Worm (Caenorhabditis elegans) whole organism, L2 larva: ENCODE data around the gene tag-267.

ENCODE experiments used
- C34F6.9 ChIP-seq: fragments of 150-350 bp; optimal IDR thresholded peaks from 2 replicates; lab custom pipeline; 2014; ENCODE audit warnings: missing biosample characterization, missing genetic modification characterization
- F13H6.1 ChIP-seq: sonication (generic microtip); optimal IDR thresholded peaks from 2 replicates; lab custom pipeline; 2016; ENCODE audit warnings: missing genetic modification characterization, missing compliant biosample characterization
- R02D3.7 ChIP-seq: fragments of 150-350 bp; optimal IDR thresholded peaks from 2 replicates; lab custom pipeline; 2014; ENCODE audit warnings: missing biosample characterization, missing genetic modification characterization
- Y55F3AM.14 ChIP-seq: fragments of 200-800 bp; sonication (Bioruptor generic); optimal IDR thresholded peaks from 2 replicates; lab custom pipeline; 2018; ENCODE audit warnings: mild to moderate bottlenecking, missing genetic modification characterization, missing compliant biosample characterization
- ZK546.5 ChIP-seq: sonication (generic microtip); optimal IDR thresholded peaks from 2 replicates; lab custom pipeline; 2017; ENCODE audit warnings: missing biosample characterization, missing genetic modification characterization
- alr-1 ChIP-seq: fragments of 150-350 bp; optimal IDR thresholded peaks from 2 replicates; lab custom pipeline; 2014; ENCODE audit warnings: missing biosample characterization, missing genetic modification characterization
- aly-2 ChIP-seq: fragments of 150-350 bp; optimal IDR thresholded peaks from 2 replicates; lab custom pipeline; 2014; ENCODE audit warnings: missing biosample characterization, missing genetic modification characterization
- ama-1 ChIP-seq: fragments of 150-350 bp; optimal IDR thresholded peaks from 2 replicates; lab custom pipeline; 2018; ENCODE audit warnings: inconsistent platforms
- blmp-1 ChIP-seq: sonication (generic microtip); optimal IDR thresholded peaks from 2 replicates; lab custom pipeline; 2017; ENCODE audit warnings: missing genetic modification characterization, mild to moderate bottlenecking, missing compliant biosample characterization, antibody characterized with exemption, moderate library complexity; ENCODE audit not compliant: insufficient read depth
- ceh-16 ChIP-seq: fragments of 150-350 bp; optimal IDR thresholded peaks from 2 replicates; lab custom pipeline; 2014; ENCODE audit warnings: missing biosample characterization, missing genetic modification characterization
- ceh-82 ChIP-seq: fragments of 150-350 bp; optimal IDR thresholded peaks from 2 replicates; lab custom pipeline; 2014; ENCODE audit warnings: missing biosample characterization, missing genetic modification characterization
- crh-2 ChIP-seq: sonication (generic microtip); optimal IDR thresholded peaks from 2 replicates; lab custom pipeline; 2017; ENCODE audit warnings: missing biosample characterization, missing genetic modification characterization
- dmd-4 ChIP-seq: sonication (generic microtip); optimal IDR thresholded peaks from 2 replicates; lab custom pipeline; 2017; ENCODE audit warnings: missing biosample characterization, missing genetic modification characterization
- elt-1 ChIP-seq: fragments of 150-350 bp; optimal IDR thresholded peaks from 2 replicates; lab custom pipeline; 2014; ENCODE audit warnings: missing biosample characterization, missing genetic modification characterization
- elt-3 ChIP-seq: sonication (generic microtip); optimal IDR thresholded peaks from 2 replicates; lab custom pipeline; 2017; ENCODE audit warnings: missing biosample characterization, missing genetic modification characterization
- fos-1 ChIP-seq: fragments of 150-350 bp; optimal IDR thresholded peaks from 2 replicates; lab custom pipeline; 2014; ENCODE audit warnings: missing biosample characterization, missing genetic modification characterization
- gmeb-1 ChIP-seq: fragments of 150-350 bp; optimal IDR thresholded peaks from 2 replicates; lab custom pipeline; 2014; ENCODE audit warnings: missing biosample characterization, missing genetic modification characterization
- lin-11 ChIP-seq: fragments of 150-350 bp; sonication (generic microtip); optimal IDR thresholded peaks from 2 replicates; lab custom pipeline; 2014; ENCODE audit warnings: missing biosample characterization, missing genetic modification characterization, inconsistent platforms, mixed read lengths
- lin-13 ChIP-seq: fragments of 150-350 bp; optimal IDR thresholded peaks from 2 replicates; lab custom pipeline; 2014; ENCODE audit warnings: missing biosample characterization, missing genetic modification reagents, missing genetic modification characterization
- lsy-2 ChIP-seq, 2 experiments: fragments of 150-350 bp in 1 of 2; sonication (generic microtip) in 1 of 2; optimal IDR thresholded peaks; 2 replicates each; lab custom pipeline; 2014 to 2017; ENCODE audit warnings: missing biosample characterization in 2 of 2, missing genetic modification characterization in 2 of 2
- mab-5 ChIP-seq: fragments of 150-350 bp; optimal IDR thresholded peaks from 2 replicates; lab custom pipeline; 2014; ENCODE audit warnings: missing biosample characterization, missing genetic modification characterization
- mbf-1 ChIP-seq: sonication (generic microtip); optimal IDR thresholded peaks from 2 replicates; lab custom pipeline; 2017; ENCODE audit warnings: missing biosample characterization, missing genetic modification characterization
- mdl-1 ChIP-seq, 2 experiments: fragments of 150-350 bp in 1 of 2; sonication (generic microtip) in 1 of 2; optimal IDR thresholded peaks; 2 replicates each; lab custom pipeline; 2017; ENCODE audit warnings: missing biosample characterization in 2 of 2, missing genetic modification characterization in 2 of 2
- nhr-10 ChIP-seq: sonication (generic microtip); optimal IDR thresholded peaks from 2 replicates; lab custom pipeline; 2017; ENCODE audit warnings: missing biosample characterization, missing genetic modification characterization
- nhr-11 ChIP-seq: fragments of 150-350 bp; optimal IDR thresholded peaks from 2 replicates; lab custom pipeline; 2014; ENCODE audit warnings: missing biosample characterization, missing genetic modification characterization
- nhr-12 ChIP-seq: fragments of 150-350 bp; optimal IDR thresholded peaks from 2 replicates; lab custom pipeline; 2014; ENCODE audit warnings: missing biosample characterization, missing genetic modification characterization
- nhr-129 ChIP-seq: fragments of 150-350 bp; optimal IDR thresholded peaks from 2 replicates; lab custom pipeline; 2014; ENCODE audit warnings: missing biosample characterization, missing genetic modification characterization
- nhr-21 ChIP-seq: fragments of 150-350 bp; optimal IDR thresholded peaks from 2 replicates; lab custom pipeline; 2014; ENCODE audit warnings: missing biosample characterization, missing genetic modification characterization
- nhr-23 ChIP-seq: fragments of 150-350 bp; optimal IDR thresholded peaks from 2 replicates; lab custom pipeline; 2014; ENCODE audit warnings: missing biosample characterization, missing genetic modification reagents, missing genetic modification characterization
- nhr-237 ChIP-seq: fragments of 150-350 bp; optimal IDR thresholded peaks from 2 replicates; lab custom pipeline; 2014; ENCODE audit warnings: missing biosample characterization, missing genetic modification characterization
- nhr-25 ChIP-seq: fragments of 150-350 bp; sonication (generic microtip); optimal IDR thresholded peaks from 3 replicates; lab custom pipeline; 2014; ENCODE audit warnings: missing biosample characterization, missing genetic modification characterization
- nhr-6 ChIP-seq: fragments of 150-350 bp; optimal IDR thresholded peaks from 2 replicates; lab custom pipeline; 2014; ENCODE audit warnings: missing biosample characterization, missing genetic modification characterization
- nhr-77 ChIP-seq: fragments of 150-350 bp; optimal IDR thresholded peaks from 2 replicates; lab custom pipeline; 2014; ENCODE audit warnings: missing biosample characterization, missing genetic modification characterization
- peb-1 ChIP-seq: fragments of 150-350 bp; optimal IDR thresholded peaks from 2 replicates; lab custom pipeline; 2014; ENCODE audit warnings: missing biosample characterization, missing genetic modification characterization
- sem-4 ChIP-seq: fragments of 150-350 bp; optimal IDR thresholded peaks from 2 replicates; lab custom pipeline; 2014; ENCODE audit warnings: missing biosample characterization, missing genetic modification reagents, missing genetic modification characterization
- skn-1 ChIP-seq: sonication (generic microtip); optimal IDR thresholded peaks from 2 replicates; lab custom pipeline; 2017; ENCODE audit warnings: missing biosample characterization, missing genetic modification characterization
- sma-3 ChIP-seq: sonication (generic microtip); optimal IDR thresholded peaks from 2 replicates; lab custom pipeline; 2016; ENCODE audit warnings: missing genetic modification reagents, missing genetic modification characterization, missing compliant biosample characterization
- sma-9 ChIP-seq, 2 experiments: fragments of 150-350 bp in 1 of 2; sonication (generic microtip) in 1 of 2; optimal IDR thresholded peaks; 2 replicates each; lab custom pipeline; 2014 to 2016; ENCODE audit warnings: missing genetic modification characterization in 2 of 2, mild to moderate bottlenecking in 1 of 2, missing biosample characterization in 1 of 2, missing compliant biosample characterization in 1 of 2, missing genetic modification reagents in 1 of 2, moderate library complexity in 1 of 2
- snpc-4 ChIP-seq: fragments of 150-350 bp; optimal IDR thresholded peaks from 2 replicates; lab custom pipeline; 2014; ENCODE audit warnings: missing biosample characterization, missing genetic modification characterization
- unc-39 ChIP-seq: fragments of 150-350 bp; optimal IDR thresholded peaks from 2 replicates; lab custom pipeline; 2014; ENCODE audit warnings: missing biosample characterization, missing genetic modification characterization
- unc-55 ChIP-seq: fragments of 150-350 bp; sonication (generic microtip); optimal IDR thresholded peaks from 3 replicates; lab custom pipeline; 2014; ENCODE audit warnings: missing biosample characterization, missing genetic modification reagents, missing genetic modification characterization
- unc-62 ChIP-seq: fragments of 150-350 bp; optimal IDR thresholded peaks from 2 replicates; lab custom pipeline; 2014; ENCODE audit warnings: missing biosample characterization, missing genetic modification reagents, missing genetic modification characterization
- zag-1 ChIP-seq: fragments of 150-350 bp; optimal IDR thresholded peaks from 2 replicates; lab custom pipeline; 2014; ENCODE audit warnings: missing biosample characterization, missing genetic modification characterization
- ztf-1 ChIP-seq: fragments of 200-800 bp; sonication (Bioruptor generic); conservative IDR thresholded peaks from 2 replicates; pipeline ENCODE4 v1.3.6; 2022; ENCODE audit warnings: missing genetic modification characterization, missing compliant biosample characterization
- ztf-11 ChIP-seq: sonication (generic microtip); optimal IDR thresholded peaks from 2 replicates; lab custom pipeline; 2017; ENCODE audit warnings: missing biosample characterization, missing genetic modification characterization
- ztf-4 ChIP-seq: fragments of 150-350 bp; optimal IDR thresholded peaks from 2 replicates; lab custom pipeline; 2014; ENCODE audit warnings: missing biosample characterization, missing genetic modification characterization

The tag-267 gene

ce11 chrIII:640198-640803 lies at the start of gene tag-267, which contains the start of gene tag-266:
TSS of gene tag-267 (plus strand) at chrIII:640790.
TSS of gene tag-266 (minus strand) at chrIII:640226.
- no peak for TF ChIP-seq nhr-6 (tag; lab: Kevin White, UChicago)
- TF ChIP-seq snpc-4: peak; percentile 13
- TF ChIP-seq zag-1 (tag; lab: Kevin White, UChicago): peak; percentile 15
- TF ChIP-seq Y55F3AM.14 (GFP tag; lab: Kevin White, UChicago): peak; percentile 32
- TF ChIP-seq nhr-23: no peak
- TF ChIP-seq nhr-25: peak; percentile 49
- TF ChIP-seq gmeb-1 (tag; lab: Kevin White, UChicago): peak; percentile 52
- TF ChIP-seq skn-1 (tag; lab: Kevin White, UChicago): no peak
- peak; percentile 92 for TF ChIP-seq unc-55 (GFP tag; lab: Kevin White, UChicago)
- peak; percentile 4 for TF ChIP-seq nhr-21 (tag; lab: Kevin White, UChicago)
- TF ChIP-seq nhr-12 (tag; lab: Kevin White, UChicago): no peak
- peak; percentile 56 to 82 for TF ChIP-seq lsy-2 (tag; optimal IDR thresholded peaks at IDR 0.05; lab: Kevin White, UChicago)
- TF ChIP-seq mdl-1 (tag; optimal IDR thresholded peaks at IDR 0.05; lab: Kevin White, UChicago): peak in 1 of 2 experiments; percentile 12
- TF ChIP-seq lin-13 (GFP tag; lab: Kevin White, UChicago): peak; percentile 9
- no peak for TF ChIP-seq ZK546.5 (tag; lab: Kevin White, UChicago)
- peak; percentile 49 for TF ChIP-seq nhr-129 (tag; lab: Kevin White, UChicago)
- peak; percentile 83 for TF ChIP-seq sma-3 (GFP tag; lab: Kevin White, UChicago)
- TF ChIP-seq C34F6.9: peak; percentile 90
- peak; percentile 81 for TF ChIP-seq crh-2 (tag; lab: Kevin White, UChicago)
- no peak for TF ChIP-seq ceh-16 (tag; lab: Kevin White, UChicago)
- TF ChIP-seq sma-9 (GFP tag; optimal IDR thresholded peaks at IDR 0.05; lab: Kevin White, UChicago): no peak
- no peak for TF ChIP-seq sma-9 (tag; optimal IDR thresholded peaks at IDR 0.05; lab: Kevin White, UChicago)
- TF ChIP-seq unc-39 (tag; lab: Kevin White, UChicago): no peak
- TF ChIP-seq F13H6.1 (tag; lab: Kevin White, UChicago): peak; percentile 66
- TF ChIP-seq fos-1 (tag; lab: Kevin White, UChicago): peak; percentile 59
- no peak for TF ChIP-seq elt-3 (tag; lab: Kevin White, UChicago)

- TF ChIP-seq Y55F3AM.14 (GFP tag; lab: Kevin White, UChicago): peak; percentile 7
- no peak for TF ChIP-seq aly-2 (tag; lab: Kevin White, UChicago)
- TF ChIP-seq R02D3.7 (tag; lab: Kevin White, UChicago): no peak
- TF ChIP-seq blmp-1: no peak
Measured at ce11 chrIII:595449-595848, 45.1 kb upstream of the tag-267 start.

- TF ChIP-seq fos-1 (tag; lab: Kevin White, UChicago): peak; percentile 60
- TF ChIP-seq ztf-11 (tag; lab: Kevin White, UChicago): no peak
- no peak for TF ChIP-seq nhr-21 (tag; lab: Kevin White, UChicago)
- no peak for TF ChIP-seq unc-62 (GFP tag; lab: Kevin White, UChicago)
- no peak for TF ChIP-seq nhr-12 (tag; lab: Kevin White, UChicago)
- no peak for TF ChIP-seq nhr-6 (tag; lab: Kevin White, UChicago)
- no peak for TF ChIP-seq ztf-1 (GFP tag; lab: Robert Waterston, UW)
- TF ChIP-seq sma-9 (GFP tag; optimal IDR thresholded peaks at IDR 0.05; lab: Kevin White, UChicago): peak; percentile 38
- TF ChIP-seq sma-9 (tag; optimal IDR thresholded peaks at IDR 0.05; lab: Kevin White, UChicago): no peak
- no peak for TF ChIP-seq unc-39 (tag; lab: Kevin White, UChicago)
- no peak for TF ChIP-seq sma-3 (GFP tag; lab: Kevin White, UChicago)
- TF ChIP-seq nhr-10: no peak
- peak; percentile 82 for TF ChIP-seq C34F6.9
- TF ChIP-seq R02D3.7 (tag; lab: Kevin White, UChicago): no peak
- TF ChIP-seq aly-2 (tag; lab: Kevin White, UChicago): no peak
- TF ChIP-seq mbf-1 (tag; lab: Kevin White, UChicago): no peak
- no peak for TF ChIP-seq elt-1 (tag; lab: Kevin White, UChicago)
- no peak for TF ChIP-seq peb-1 (tag; lab: Kevin White, UChicago)
- no peak for TF ChIP-seq nhr-237 (tag; lab: Kevin White, UChicago)
- peak; percentile 5 to 66 for TF ChIP-seq lsy-2 (tag; optimal IDR thresholded peaks at IDR 0.05; lab: Kevin White, UChicago)
- TF ChIP-seq skn-1 (tag; lab: Kevin White, UChicago): no peak
- TF ChIP-seq nhr-77 (tag; lab: Kevin White, UChicago): no peak
- no peak for TF ChIP-seq nhr-11 (tag; lab: Kevin White, UChicago)
- no peak for TF ChIP-seq ama-1
- TF ChIP-seq mdl-1 (tag; optimal IDR thresholded peaks at IDR 0.05; lab: Kevin White, UChicago): peak; percentile 38 to 55
- TF ChIP-seq ZK546.5 (tag; lab: Kevin White, UChicago): no peak
- no peak for TF ChIP-seq lin-13 (GFP tag; lab: Kevin White, UChicago)
- TF ChIP-seq dmd-4 (tag; lab: Kevin White, UChicago): no peak
- TF ChIP-seq F13H6.1 (tag; lab: Kevin White, UChicago): peak; percentile 61
- peak; percentile 24 for TF ChIP-seq mab-5 (tag; lab: Kevin White, UChicago)
- no peak for TF ChIP-seq ztf-4 (tag; lab: Kevin White, UChicago)
- peak; percentile 46 for TF ChIP-seq zag-1 (tag; lab: Kevin White, UChicago)
- TF ChIP-seq sem-4 (tag; lab: Kevin White, UChicago): peak; percentile 54
- TF ChIP-seq unc-55 (GFP tag; lab: Kevin White, UChicago): peak; percentile 75
- TF ChIP-seq ceh-82 (tag; lab: Kevin White, UChicago): no peak
- TF ChIP-seq alr-1 (tag; lab: Kevin White, UChicago): no peak
- TF ChIP-seq lin-11 (tag; lab: Kevin White, UChicago): peak; percentile 17
- peak; percentile 7 for TF ChIP-seq nhr-25
- TF ChIP-seq blmp-1: no peak
Measured at ce11 chrIII:598168-598567, 42.4 kb upstream of the tag-267 start.
